Worm (Caenorhabditis elegans): Measurements from ENCODE around the gene gro-1.

DNA sequence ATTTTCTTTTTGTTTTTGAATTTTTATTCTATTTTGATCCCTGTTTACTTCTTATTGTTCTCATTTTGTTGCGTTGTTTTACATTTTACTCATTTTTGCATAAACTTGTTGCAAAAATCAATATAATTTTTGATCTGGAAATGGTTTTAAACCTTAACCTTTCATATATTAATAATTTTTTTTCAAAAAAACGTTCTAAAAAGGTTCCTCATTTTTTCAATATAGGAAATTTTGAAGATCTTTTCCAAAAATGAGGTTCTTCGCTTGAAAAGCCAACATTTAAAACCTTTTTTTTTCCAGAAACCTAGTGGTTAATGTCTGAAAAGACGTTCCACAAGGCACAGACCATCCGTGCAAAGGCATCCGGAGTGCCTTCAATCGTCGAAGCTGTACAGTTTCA is 4.5 kb upstream of the gro-1 start, which contains the start of gene gop-3:
- TF ChIP-seq zag-1 (tag; optimal IDR thresholded peaks at IDR 0.05) (no peak), lin-39 (tag; optimal IDR thresholded peaks at IDR 0.05) (no peak), unc-62 (GFP tag; optimal IDR thresholded peaks at IDR 0.05) (no peak), mdl-1 (tag; optimal IDR thresholded peaks at IDR 0.05) (no peak), nhr-12 (tag; optimal IDR thresholded peaks at IDR 0.05) (no peak), fos-1 (tag; optimal IDR thresholded peaks at IDR 0.05) (no peak), aly-2 (tag; optimal IDR thresholded peaks at IDR 0.05) (no peak), snpc-4 (tag; optimal IDR thresholded peaks at IDR 0.05) (no peak), ama-1 (optimal IDR thresholded peaks at IDR 0.05) (no peak), unc-39 (tag; optimal IDR thresholded peaks at IDR 0.05) (no peak)

Data from whole organism, L2 larva.